Fruit fly (Drosophila melanogaster) whole organism, embryonic: ENCODE results near the gene CG14079.
A peak's percentile ranks its signal among the peaks of the same experiment; 100 is the strongest.

Experiments
- CG10543 ChIP-seq: fragments of 200-800 bp; sonication (Bioruptor generic); optimal IDR thresholded peaks from 3 replicates; lab custom pipeline; 2017; ENCODE audit warnings: missing biosample characterization, mild to moderate bottlenecking, missing genetic modification characterization, moderate library complexity
- CG11696 ChIP-seq: fragments of 200-800 bp; sonication (Bioruptor generic); IDR thresholded peaks from 2 replicates; pipeline ENCODE4 v1.3.6; 2022; ENCODE audit warnings: missing biosample characterization, missing genetic modification characterization
- CG12219 ChIP-seq: fragments of 200-800 bp; sonication (Bioruptor generic); optimal IDR thresholded peaks from 3 replicates; lab custom pipeline; 2018; ENCODE audit warnings: missing biosample characterization, mild to moderate bottlenecking, missing genetic modification characterization
- CG13287 ChIP-seq: fragments of 200-800 bp; sonication (Bioruptor generic); IDR thresholded peaks from 2 replicates; pipeline ENCODE4 v1.3.6; 2022; ENCODE audit warnings: missing biosample characterization, missing genetic modification characterization; ENCODE audit not compliant: partially characterized antibody
- CG15073 ChIP-seq: fragments of 200-800 bp; sonication (Bioruptor generic); optimal IDR thresholded peaks from 2 replicates; lab custom pipeline; 2016; ENCODE audit warnings: missing biosample characterization, missing genetic modification characterization
- CG18764 ChIP-seq: fragments of 200-800 bp; sonication (Bioruptor generic); optimal IDR thresholded peaks from 3 replicates; lab custom pipeline; 2016; ENCODE audit warnings: missing biosample characterization, missing genetic modification characterization
- CG3065 ChIP-seq: fragments of 200-800 bp; sonication (Bioruptor generic); optimal IDR thresholded peaks from 2 replicates; lab custom pipeline; 2016; ENCODE audit warnings: missing biosample characterization, missing genetic modification characterization
- CG4617 ChIP-seq: fragments of 200-800 bp; sonication (Bioruptor generic); optimal IDR thresholded peaks from 3 replicates; lab custom pipeline; 2016; ENCODE audit warnings: missing biosample characterization, missing genetic modification characterization, borderline replicate concordance
- CG6175 ChIP-seq: fragments of 200-800 bp; sonication (Bioruptor generic); IDR thresholded peaks from 3 replicates; pipeline ENCODE4 v1.3.6; 2022; ENCODE audit warnings: missing biosample characterization, missing genetic modification characterization
- CG7271 ChIP-seq: fragments of 200-800 bp; sonication (Bioruptor generic); optimal IDR thresholded peaks from 2 replicates; lab custom pipeline; 2018; ENCODE audit warnings: missing biosample characterization, mild to moderate bottlenecking, missing genetic modification characterization, moderate library complexity
- CG8388 ChIP-seq: fragments of 200-800 bp; sonication (Bioruptor generic); optimal IDR thresholded peaks from 2 replicates; lab custom pipeline; 2019; ENCODE audit warnings: missing biosample characterization, mild to moderate bottlenecking, missing genetic modification characterization, moderate library complexity
- CG9609 ChIP-seq: fragments of 200-800 bp; sonication (Bioruptor generic); optimal IDR thresholded peaks from 3 replicates; lab custom pipeline; 2016; ENCODE audit warnings: missing biosample characterization, missing genetic modification characterization
- CG9727 ChIP-seq: fragments of 200-800 bp; sonication (Bioruptor generic); optimal IDR thresholded peaks from 3 replicates; lab custom pipeline; 2017; ENCODE audit warnings: missing biosample characterization, mild to moderate bottlenecking, missing genetic modification characterization
- Dp ChIP-seq: fragments of 200-800 bp; sonication (Bioruptor generic); optimal IDR thresholded peaks from 2 replicates; lab custom pipeline; 2018; ENCODE audit warnings: missing biosample characterization, mild to moderate bottlenecking, missing genetic modification characterization, moderate library complexity
- Ets97D ChIP-seq: fragments of 200-800 bp; sonication (Bioruptor generic); optimal IDR thresholded peaks from 3 replicates; lab custom pipeline; 2016; ENCODE audit warnings: missing biosample characterization, missing genetic modification characterization
- H2.0 ChIP-seq: fragments of 200-800 bp; sonication (Bioruptor generic); IDR thresholded peaks from 2 replicates; pipeline ENCODE4 v1.3.6; 2022; ENCODE audit warnings: missing biosample characterization, missing genetic modification characterization
- Hand ChIP-seq: fragments of 200-800 bp; sonication (Bioruptor generic); optimal IDR thresholded peaks from 2 replicates; lab custom pipeline; 2017; ENCODE audit warnings: mild to moderate bottlenecking, missing biosample characterization, missing genetic modification reagents, missing genetic modification characterization
- HmgZ ChIP-seq: fragments of 200-800 bp; sonication (Bioruptor generic); optimal IDR thresholded peaks from 2 replicates; lab custom pipeline; 2018; ENCODE audit warnings: missing biosample characterization, mild to moderate bottlenecking, missing genetic modification characterization
- Hsf ChIP-seq: fragments of 200-800 bp; sonication (Bioruptor generic); optimal IDR thresholded peaks from 3 replicates; lab custom pipeline; 2016; ENCODE audit warnings: missing biosample characterization, missing genetic modification characterization
- Meics ChIP-seq: fragments of 200-800 bp; sonication (Bioruptor generic); optimal IDR thresholded peaks from 2 replicates; lab custom pipeline; 2017; ENCODE audit warnings: missing biosample characterization, mild to moderate bottlenecking, missing genetic modification characterization
- Usf ChIP-seq: fragments of 200-800 bp; sonication (Bioruptor generic); optimal IDR thresholded peaks from 2 replicates; lab custom pipeline; 2017; ENCODE audit warnings: missing genotype, missing biosample characterization, missing genetic modification characterization
- YL-1 ChIP-seq: fragments of 200-800 bp; sonication (Bioruptor generic); optimal IDR thresholded peaks from 3 replicates; lab custom pipeline; 2017; ENCODE audit warnings: missing biosample characterization, mild to moderate bottlenecking, missing genetic modification characterization
- ab ChIP-seq: fragments of 200-800 bp; sonication (Bioruptor generic); optimal IDR thresholded peaks from 2 replicates; lab custom pipeline; 2016; ENCODE audit warnings: missing biosample characterization, missing genetic modification characterization
- ac ChIP-seq: fragments of 200-800 bp; sonication (Bioruptor generic); optimal IDR thresholded peaks from 3 replicates; lab custom pipeline; 2017; ENCODE audit warnings: missing biosample characterization, mild to moderate bottlenecking, missing genetic modification characterization
- amos ChIP-seq: fragments of 200-800 bp; sonication (Bioruptor generic); IDR thresholded peaks from 2 replicates; pipeline ENCODE4 v1.3.6; 2022; ENCODE audit warnings: missing biosample characterization, missing genetic modification characterization; ENCODE audit not compliant: partially characterized antibody
- az2 ChIP-seq: fragments of 200-800 bp; sonication (Bioruptor generic); optimal IDR thresholded peaks from 3 replicates; lab custom pipeline; 2016; ENCODE audit warnings: missing biosample characterization, missing genetic modification characterization
- bsh ChIP-seq, 2 experiments: fragments of 200-800 bp; sonication (Bioruptor generic); optimal IDR thresholded peaks; 2 replicates each; lab custom pipeline; 2017 to 2018; ENCODE audit warnings: mild to moderate bottlenecking in 2 of 2, missing biosample characterization in 2 of 2, missing genetic modification characterization in 2 of 2, moderate library complexity in 1 of 2
- cas ChIP-seq: fragments of 200-800 bp; sonication (Bioruptor generic); IDR thresholded peaks from 2 replicates; pipeline ENCODE4 v1.3.6; 2022; ENCODE audit warnings: missing biosample characterization, missing genetic modification characterization
- chinmo ChIP-seq: fragments of 200-800 bp; sonication (Bioruptor generic); IDR thresholded peaks from 4 replicates; pipeline ENCODE4 v1.3.6; 2022; ENCODE audit warnings: missing biosample characterization, missing genetic modification characterization; ENCODE audit not compliant: partially characterized antibody
- chm ChIP-seq: fragments of 200-800 bp; sonication (Bioruptor generic); IDR thresholded peaks from 2 replicates; pipeline ENCODE4 v1.3.6; 2022; ENCODE audit warnings: missing biosample characterization, missing genetic modification characterization
- corto ChIP-seq: fragments of 200-800 bp; sonication (Bioruptor generic); optimal IDR thresholded peaks from 2 replicates; lab custom pipeline; 2016; ENCODE audit warnings: missing biosample characterization, mild to moderate bottlenecking, missing genetic modification characterization, moderate library complexity
- fd3F ChIP-seq: fragments of 200-800 bp; sonication (Bioruptor generic); optimal IDR thresholded peaks from 2 replicates; lab custom pipeline; 2018; ENCODE audit warnings: missing biosample characterization, mild to moderate bottlenecking, missing genetic modification characterization, moderate library complexity
- jigr1 ChIP-seq: fragments of 200-800 bp; sonication (Bioruptor generic); IDR thresholded peaks from 3 replicates; pipeline ENCODE4 v1.3.6; 2022; ENCODE audit warnings: missing biosample characterization, missing genetic modification characterization
- ken ChIP-seq: fragments of 200-800 bp; sonication (Bioruptor generic); IDR thresholded peaks from 3 replicates; pipeline ENCODE4 v1.3.6; 2022; ENCODE audit warnings: missing biosample characterization, missing genetic modification characterization
- lab ChIP-seq: fragments of 200-800 bp; sonication (Bioruptor generic); optimal IDR thresholded peaks from 3 replicates; lab custom pipeline; 2017; ENCODE audit warnings: missing biosample characterization, missing genetic modification characterization, mild to moderate bottlenecking, moderate library complexity, missing genetic modification reagents
- lbe ChIP-seq: fragments of 200-800 bp; sonication (Bioruptor generic); optimal IDR thresholded peaks from 2 replicates; lab custom pipeline; 2016; ENCODE audit warnings: missing biosample characterization, mild to moderate bottlenecking, missing genetic modification characterization
- oc ChIP-seq: fragments of 200-800 bp; sonication (Bioruptor generic); optimal IDR thresholded peaks from 2 replicates; lab custom pipeline; 2018; ENCODE audit warnings: missing biosample characterization, mild to moderate bottlenecking, missing genetic modification characterization, moderate library complexity
- p53 ChIP-seq: fragments of 200-800 bp; sonication (Bioruptor generic); optimal IDR thresholded peaks from 2 replicates; lab custom pipeline; 2016; ENCODE audit warnings: missing biosample characterization, missing genetic modification characterization
- sim ChIP-seq: fragments of 200-800 bp; sonication (Bioruptor generic); IDR thresholded peaks from 2 replicates; pipeline ENCODE4 v1.3.6; 2022; ENCODE audit warnings: missing biosample characterization, missing genetic modification characterization
- slp2 ChIP-seq: fragments of 200-800 bp; sonication (Bioruptor generic); optimal IDR thresholded peaks from 2 replicates; lab custom pipeline; 2016; ENCODE audit warnings: missing biosample characterization, missing genetic modification characterization
- tll ChIP-seq, 2 experiments: fragments of 200-800 bp in 1 of 2; fragments of >200 bp in 1 of 2; sonication (Bioruptor generic) in 1 of 2; optimal IDR thresholded peaks; 2 replicates each; lab custom pipeline; 2017 to 2019; ENCODE audit warnings: missing biosample characterization in 2 of 2, missing genetic modification characterization in 2 of 2, mild to moderate bottlenecking in 1 of 2, moderate library complexity in 1 of 2
- twi ChIP-seq: fragments of 200-800 bp; optimal IDR thresholded peaks from 2 replicates; lab custom pipeline; 2019; ENCODE audit warnings: missing biosample characterization, mild to moderate bottlenecking, missing genetic modification characterization, moderate library complexity
- vfl ChIP-seq: fragments of 200-800 bp; sonication (Bioruptor generic); optimal IDR thresholded peaks from 2 replicates; lab custom pipeline; 2016; ENCODE audit warnings: missing biosample characterization, missing genetic modification characterization
- vnd ChIP-seq: fragments of 200-800 bp; sonication (Bioruptor generic); IDR thresholded peaks from 3 replicates; pipeline ENCODE4 v1.3.6; 2022; ENCODE audit warnings: missing biosample characterization, missing genetic modification characterization; ENCODE audit not compliant: partially characterized antibody
- zfh2 ChIP-seq: fragments of 200-800 bp; sonication (Bioruptor generic); optimal IDR thresholded peaks from 2 replicates; lab custom pipeline; 2016; ENCODE audit warnings: missing biosample characterization, missing genetic modification characterization

CG14079 gene

dm6 chr3L:19091423-19092124 is 6.2 kb upstream of the CG14079 start (continued):
- TF ChIP-seq CG10543 (GFP tag; lab: Kevin White, UChicago) (peak; percentile 87), ab (no peak), amos (GFP tag; lab: Robert Waterston, UW) (peak; percentile 27; the same call in 1 of the 2 replicates), ken (GFP tag; lab: Robert Waterston, UW) (0 out of 3 replicates have a peak, but pooled peaks have one; percentile 25), twi (tag; lab: Kevin White, UChicago) (peak; percentile 7), CG13287 (GFP tag; lab: Robert Waterston, UW) (peak; percentile 37; the same call in 1 of the 2 replicates)

- TF ChIP-seq CG3065 = no peak
- peak; percentile 21 for TF ChIP-seq lbe (GFP tag; lab: Kevin White, UChicago)
- TF ChIP-seq vnd = peak; percentile 49; the same call in 2 of the 3 replicates
- TF ChIP-seq Ets97D = peak; percentile 76
- no peak for TF ChIP-seq CG8388
- 0 out of 4 replicates have a peak, but pooled peaks have one; percentile 14 for TF ChIP-seq chinmo (GFP tag; lab: Robert Waterston, UW)
- TF ChIP-seq CG18764 (GFP tag; lab: Kevin White, UChicago) = no peak
- no peak for TF ChIP-seq Hsf (GFP tag; lab: Kevin White, UChicago)
- no peak for TF ChIP-seq bsh (GFP tag; optimal IDR thresholded peaks at IDR 0.05; lab: Kevin White, UChicago)
- TF ChIP-seq H2.0 (GFP tag; lab: Robert Waterston, UW) = no peak
- no peak for TF ChIP-seq oc
- TF ChIP-seq Dp (GFP tag; lab: Kevin White, UChicago) = peak; percentile 64
- TF ChIP-seq chm (GFP tag; lab: Robert Waterston, UW) = no peak
- TF ChIP-seq sim (GFP tag; lab: Robert Waterston, UW) = no peak
- TF ChIP-seq YL-1 = peak; percentile 46
- no peak for TF ChIP-seq CG11696 (GFP tag; lab: Robert Waterston, UW)
- peak; percentile 42 for TF ChIP-seq CG4617
- no peak for TF ChIP-seq CG12219 (GFP tag; lab: Kevin White, UChicago)
- TF ChIP-seq CG7271 (tag; lab: Kevin White, UChicago) = no peak
- no peak for TF ChIP-seq ac
- TF ChIP-seq cas (GFP tag; lab: Robert Waterston, UW) = no peak
- no peak for TF ChIP-seq vfl (GFP tag; lab: Kevin White, UChicago)
- peak; percentile 60 for TF ChIP-seq HmgZ (tag; lab: Kevin White, UChicago)
- TF ChIP-seq corto = no peak
- TF ChIP-seq jigr1 (GFP tag; lab: Robert Waterston, UW) = no peak
- TF ChIP-seq lab (GFP tag; lab: Kevin White, UChicago) = peak; percentile 35
- no peak for TF ChIP-seq p53
- no peak for TF ChIP-seq CG15073 (GFP tag; lab: Kevin White, UChicago)
- TF ChIP-seq az2 (GFP tag; lab: Kevin White, UChicago) = no peak
- no peak for TF ChIP-seq slp2 (GFP tag; lab: Kevin White, UChicago)
- peak in 1 of 2 experiments; percentile 12 for TF ChIP-seq tll (GFP tag; optimal IDR thresholded peaks at IDR 0.05; lab: Kevin White, UChicago)
- TF ChIP-seq Usf (GFP tag; lab: Kevin White, UChicago) = no peak
- peak; percentile 58 for TF ChIP-seq CG9727
- no peak for TF ChIP-seq CG6175
- peak; percentile 23 for TF ChIP-seq fd3F (GFP tag; lab: Kevin White, UChicago)
- peak; percentile 54 for TF ChIP-seq Meics (GFP tag; lab: Kevin White, UChicago)
- no peak for TF ChIP-seq CG9609
- TF ChIP-seq zfh2 (GFP tag; lab: Kevin White, UChicago) = no peak
- peak; percentile 35 for TF ChIP-seq Hand (GFP tag; lab: Kevin White, UChicago)
These were observed 5.4 kb upstream of the CG14079 start, which contains the start of gene MESR6 for dm6 chr3L:19092125-19093058. Gene MESR6 (plus strand): TSS chr3L:19092670.
